Worm (Caenorhabditis elegans) whole organism, L4 larva: ENCODE results near the gene F49H6.15.

Source experiments
- F10B5.3 ChIP-seq: sonication (generic microtip); optimal IDR thresholded peaks from 2 replicates; lab custom pipeline; 2016; ENCODE audit warnings: mild to moderate bottlenecking, missing genetic modification characterization, missing compliant biosample characterization
- F44E2.7 ChIP-seq: fragments of 200-800 bp; sonication (Bioruptor generic); IDR thresholded peaks from 2 replicates; pipeline ENCODE4 v2.1.2; 2022; ENCODE audit warnings: missing genetic modification characterization, missing compliant biosample characterization
- F49E8.2 ChIP-seq: sonication (generic microtip); optimal IDR thresholded peaks from 2 replicates; lab custom pipeline; 2016; ENCODE audit warnings: missing compliant biosample characterization, mild to moderate bottlenecking, missing genetic modification characterization, borderline replicate concordance
- R02D3.7 ChIP-seq: fragments of 150-350 bp; sonication (generic microtip); optimal IDR thresholded peaks from 3 replicates; lab custom pipeline; 2014; ENCODE audit warnings: missing biosample characterization, missing genetic modification characterization
- T20F7.1 ChIP-seq: fragments of 200-800 bp; sonication (Bioruptor generic); optimal IDR thresholded peaks from 2 replicates; lab custom pipeline; 2018; ENCODE audit warnings: mild to moderate bottlenecking, missing genetic modification characterization, missing compliant biosample characterization
- T26A8.4 ChIP-seq: fragments of 200-800 bp; sonication (Bioruptor generic); IDR thresholded peaks from 2 replicates; pipeline ENCODE4 v1.3.6; 2022; ENCODE audit warnings: missing genetic modification characterization, missing compliant biosample characterization
- ZK337.2 ChIP-seq: fragments of 200-800 bp; sonication (Bioruptor generic); IDR thresholded peaks from 2 replicates; pipeline ENCODE4 v1.3.6; 2022; ENCODE audit warnings: missing genetic modification reagents, missing genetic modification characterization, missing compliant biosample characterization
- ZK546.5 ChIP-seq, 2 experiments: sonication (generic microtip); optimal IDR thresholded peaks; 2 replicates each; lab custom pipeline; 2017; ENCODE audit warnings: missing biosample characterization in 2 of 2, missing genetic modification characterization in 2 of 2
- aha-1 ChIP-seq: fragments of 150-350 bp; peaks from one replicate; lab custom pipeline; 2014; ENCODE audit warnings: missing biosample characterization, missing genetic modification characterization
- attf-4 ChIP-seq: sonication (generic microtip); optimal IDR thresholded peaks from 3 replicates; lab custom pipeline; 2017; ENCODE audit warnings: missing biosample characterization, missing genetic modification characterization
- ceh-32 ChIP-seq: sonication (generic microtip); optimal IDR thresholded peaks from 2 replicates; lab custom pipeline; 2016; ENCODE audit warnings: mild to moderate bottlenecking, missing genetic modification characterization, missing compliant biosample characterization; ENCODE audit not compliant: poor library complexity
- daf-16 ChIP-seq, 3 experiments: sonication (generic microtip); optimal IDR thresholded peaks; 2 replicates each; lab custom pipeline; 2016 to 2017; ENCODE audit warnings: missing genetic modification characterization in 3 of 3, missing genetic modification reagents in 3 of 3, mild to moderate bottlenecking in 2 of 3, missing compliant biosample characterization in 2 of 3, missing biosample characterization in 1 of 3, moderate library complexity in 1 of 3
- daf-8 ChIP-seq: fragments of 200-800 bp; sonication (Bioruptor generic); IDR thresholded peaks from 2 replicates; pipeline ENCODE4 v1.3.6; 2022; ENCODE audit warnings: missing genetic modification characterization, missing compliant biosample characterization
- dmd-6 ChIP-seq: fragments of 200-800 bp; sonication (Bioruptor generic); IDR thresholded peaks from 2 replicates; pipeline ENCODE4 v1.3.6; 2022; ENCODE audit warnings: missing genetic modification reagents, missing genetic modification characterization, missing compliant biosample characterization
- dmd-8 ChIP-seq: fragments of 200-800 bp; sonication (Bioruptor generic); IDR thresholded peaks from 2 replicates; pipeline ENCODE4 v1.3.6; 2022; ENCODE audit warnings: missing genetic modification characterization, missing compliant biosample characterization
- dpl-1 ChIP-seq: fragments of 150-350 bp; optimal IDR thresholded peaks from 2 replicates; lab custom pipeline; 2014; ENCODE audit warnings: missing biosample characterization, missing genetic modification reagents, missing genetic modification characterization
- egl-27 ChIP-seq: sonication (generic microtip); optimal IDR thresholded peaks from 3 replicates; lab custom pipeline; 2017; ENCODE audit warnings: missing biosample characterization, missing genetic modification reagents, missing genetic modification characterization
- egl-43 ChIP-seq: fragments of 200-800 bp; sonication (Bioruptor generic); IDR thresholded peaks from 2 replicates; pipeline ENCODE4 v1.3.6; 2022; ENCODE audit warnings: missing genetic modification reagents, missing genetic modification characterization, missing compliant biosample characterization
- fos-1 ChIP-seq: fragments of 150-350 bp; optimal IDR thresholded peaks from 2 replicates; lab custom pipeline; 2014; ENCODE audit warnings: missing biosample characterization, missing genetic modification characterization
- jun-1 ChIP-seq: fragments of 150-350 bp; optimal IDR thresholded peaks from 2 replicates; lab custom pipeline; 2014; ENCODE audit warnings: missing biosample characterization, missing genetic modification reagents, missing genetic modification characterization
- lin-38 ChIP-seq: fragments of 200-800 bp; sonication (Bioruptor generic); IDR thresholded peaks from 2 replicates; pipeline ENCODE4 v1.3.6; 2022; ENCODE audit warnings: missing genetic modification reagents, missing genetic modification characterization, missing compliant biosample characterization
- lin-39 ChIP-seq: fragments of 150-350 bp; optimal IDR thresholded peaks from 2 replicates; lab custom pipeline; 2014; ENCODE audit warnings: missing biosample characterization, missing genetic modification reagents, missing genetic modification characterization
- lir-3 ChIP-seq: sonication (generic microtip); optimal IDR thresholded peaks from 2 replicates; lab custom pipeline; 2016; ENCODE audit warnings: mild to moderate bottlenecking, missing genetic modification characterization, missing compliant biosample characterization
- lsy-2 ChIP-seq, 2 experiments: fragments of 150-350 bp in 1 of 2; sonication (generic microtip) in 1 of 2; optimal IDR thresholded peaks; 2 replicates each; lab custom pipeline; 2014 to 2017; ENCODE audit warnings: missing biosample characterization in 2 of 2, missing genetic modification characterization in 2 of 2
- madf-9 ChIP-seq: fragments of 200-800 bp; sonication (Bioruptor generic); conservative IDR thresholded peaks from 2 replicates; pipeline ENCODE4 v1.3.6; 2022; ENCODE audit warnings: missing genetic modification reagents, missing genetic modification characterization, missing compliant biosample characterization
- nhr-10 ChIP-seq: fragments of 150-350 bp; optimal IDR thresholded peaks from 2 replicates; lab custom pipeline; 2014; ENCODE audit warnings: missing biosample characterization, missing genetic modification characterization
- nhr-102 ChIP-seq: sonication (generic microtip); optimal IDR thresholded peaks from 2 replicates; lab custom pipeline; 2016; ENCODE audit warnings: mild to moderate bottlenecking, missing genetic modification characterization, moderate library complexity, missing compliant biosample characterization
- nhr-111 ChIP-seq: fragments of 200-800 bp; sonication (Bioruptor generic); optimal IDR thresholded peaks from 2 replicates; lab custom pipeline; 2018; ENCODE audit warnings: mild to moderate bottlenecking, missing genetic modification characterization, missing compliant biosample characterization
- nhr-25 ChIP-seq: sonication (generic microtip); optimal IDR thresholded peaks from 2 replicates; lab custom pipeline; 2017; ENCODE audit warnings: missing genetic modification characterization, mild to moderate bottlenecking, missing compliant biosample characterization, antibody characterized with exemption, moderate library complexity, borderline replicate concordance; ENCODE audit not compliant: insufficient read depth
- nhr-28 ChIP-seq: fragments of 150-350 bp; optimal IDR thresholded peaks from 2 replicates; lab custom pipeline; 2014; ENCODE audit warnings: missing biosample characterization, missing genetic modification characterization
- nhr-42 ChIP-seq: fragments of 200-800 bp; sonication (Bioruptor generic); IDR thresholded peaks from 2 replicates; pipeline ENCODE4 v1.3.6; 2022; ENCODE audit warnings: missing genetic modification characterization, missing compliant biosample characterization
- nhr-48 ChIP-seq: sonication (generic microtip); optimal IDR thresholded peaks from 2 replicates; lab custom pipeline; 2016; ENCODE audit warnings: mild to moderate bottlenecking, missing genetic modification characterization, missing compliant biosample characterization
- pha-4 ChIP-seq, 2 experiments: fragments of 150-350 bp in 1 of 2; fragments of 200-800 bp in 1 of 2; sonication (Bioruptor generic) in 1 of 2; IDR thresholded peaks in 1 of 2; optimal IDR thresholded peaks in 1 of 2; 2 replicates each; pipeline versions ENCODE4 v1.3.6 to Lab custom; 2014 to 2022; ENCODE audit warnings: missing genetic modification characterization in 2 of 2, missing genetic modification reagents in 2 of 2, missing biosample characterization in 1 of 2, missing compliant biosample characterization in 1 of 2
- rbr-2 ChIP-seq: sonication (generic microtip); optimal IDR thresholded peaks from 2 replicates; lab custom pipeline; 2016; ENCODE audit warnings: missing genotype, missing genetic modification characterization, missing compliant biosample characterization
- set-16 ChIP-seq: fragments of 200-800 bp; sonication (Bioruptor generic); IDR thresholded peaks from 2 replicates; pipeline ENCODE4 v1.3.6; 2022; ENCODE audit warnings: missing genetic modification reagents, missing genetic modification characterization, missing compliant biosample characterization
- tra-1 ChIP-seq: fragments of 200-800 bp; sonication (Bioruptor generic); IDR thresholded peaks from 2 replicates; pipeline ENCODE4 v1.3.6; 2022; ENCODE audit warnings: missing genetic modification reagents, missing genetic modification characterization, missing compliant biosample characterization
- unc-130 ChIP-seq: sonication (generic microtip); optimal IDR thresholded peaks from 2 replicates; lab custom pipeline; 2016; ENCODE audit warnings: missing genetic modification reagents, missing genetic modification characterization, missing compliant biosample characterization
- unc-62 ChIP-seq, 3 experiments: fragments of 150-350 bp in 1 of 3; sonication (generic microtip); optimal IDR thresholded peaks in 2 of 3; peaks in 1 of 3; 1 replicate in 1 of 3; 2 replicates in 2 of 3; lab custom pipeline; 2014 to 2017; ENCODE audit warnings: missing biosample characterization in 3 of 3, missing genetic modification characterization in 3 of 3, missing genetic modification reagents in 3 of 3, missing genotype in 1 of 3
- vab-7 ChIP-seq: fragments of 200-800 bp; sonication (Bioruptor generic); IDR thresholded peaks from 2 replicates; pipeline ENCODE4 v1.3.6; 2022; ENCODE audit warnings: missing genetic modification reagents, missing genetic modification characterization, missing compliant biosample characterization
- zfp-3 ChIP-seq: fragments of 200-800 bp; sonication (Bioruptor generic); conservative IDR thresholded peaks from 2 replicates; pipeline ENCODE4 v1.3.6; 2022; ENCODE audit warnings: missing genetic modification reagents, missing genetic modification characterization, missing compliant biosample characterization
- zip-11 ChIP-seq: fragments of 200-800 bp; sonication (Bioruptor generic); IDR thresholded peaks from 2 replicates; pipeline ENCODE4 v1.3.6; 2022; ENCODE audit warnings: missing genetic modification characterization, missing compliant biosample characterization

F49H6.15 gene

ce11 chrV:17026289-17026688, at the start of gene F49H6.15:
Gene F49H6.15 (minus strand): TSS chrV:17026389.
- TF ChIP-seq ceh-32 (tag; lab: Kevin White, UChicago) (no peak), zip-11 (no peak), vab-7 (no peak), fos-1 (no peak), jun-1 (no peak), ZK337.2 (no peak), set-16 (no peak), aha-1 (tag; lab: Kevin White, UChicago) (no peak)
- TF ChIP-seq, all 104 proteins: peak for 0

DNA sequence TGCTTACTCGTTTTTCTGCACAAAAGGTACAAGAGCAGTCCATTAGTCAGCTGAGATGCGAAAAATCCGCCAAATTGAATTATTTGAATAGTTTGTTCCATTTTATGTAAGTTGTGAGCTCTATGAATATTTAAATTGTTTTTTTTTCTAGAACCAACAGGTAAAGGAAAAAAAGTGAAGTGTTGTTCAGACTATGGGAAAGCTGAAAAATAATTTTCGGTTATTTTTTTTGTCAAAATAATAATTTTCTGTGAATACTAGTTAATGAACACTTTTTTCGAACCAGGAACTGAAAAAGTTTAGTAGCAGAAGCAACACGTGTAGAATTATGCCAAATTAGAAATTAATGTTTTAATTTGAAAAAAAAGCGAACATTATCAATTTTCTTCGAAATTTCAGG, 49.7 kb upstream of the F49H6.15 start, which contains the start of gene str-125:
str-125 (minus strand) TSS at position 101 of the 400 bp plus-strand sequence.
- TF ChIP-seq F44E2.7 (GFP tag; lab: Robert Waterston, UW) (no peak), zip-11 (no peak), nhr-42 (GFP tag; lab: Robert Waterston, UW) (no peak), nhr-48 (tag; lab: Kevin White, UChicago) (no peak), ZK546.5 (tag; optimal IDR thresholded peaks at IDR 0.05; lab: Kevin White, UChicago) (no peak), nhr-28 (tag; lab: Kevin White, UChicago) (no peak), aha-1 (tag; lab: Kevin White, UChicago) (no peak), daf-16 (GFP tag; optimal IDR thresholded peaks at IDR 0.05; lab: Kevin White, UChicago) (no peak), daf-16 (tag; optimal IDR thresholded peaks at IDR 0.05; lab: Kevin White, UChicago) (no peak), rbr-2 (tag; lab: Kevin White, UChicago) (no peak), egl-43 (GFP tag; lab: Robert Waterston, UW) (no peak), nhr-102 (tag; lab: Kevin White, UChicago) (no peak), lir-3 (tag; lab: Kevin White, UChicago) (no peak)

DNA sequence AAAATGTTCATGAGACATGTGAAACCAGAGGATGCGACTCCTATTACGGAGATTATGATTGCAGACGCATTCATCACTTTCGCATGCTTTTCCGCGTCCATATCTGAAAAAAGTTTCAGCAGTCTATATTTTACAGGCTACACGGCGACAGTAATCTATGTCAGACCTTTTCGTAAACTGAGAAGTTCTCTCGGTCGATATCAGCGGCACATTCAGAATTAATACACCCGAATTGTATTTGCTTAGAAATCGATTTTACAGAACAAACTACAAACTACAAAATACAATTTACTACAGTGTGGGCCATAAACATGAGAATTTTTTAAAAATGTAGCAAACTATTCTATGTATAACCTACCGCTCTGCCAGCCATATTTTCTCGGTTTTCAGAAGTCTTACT, 45.4 kb upstream of the F49H6.15 start, which contains the start of gene srbc-14:
srbc-14 (minus strand) TSS at position 101 of the 400 bp plus-strand sequence.
- no peak for TF ChIP-seq egl-43 (GFP tag; lab: Robert Waterston, UW)
- no peak for TF ChIP-seq zip-11
- no peak for TF ChIP-seq daf-8 (GFP tag; lab: Robert Waterston, UW)
- TF ChIP-seq R02D3.7 (tag; lab: Kevin White, UChicago): no peak
- TF ChIP-seq nhr-111 (GFP tag; lab: Kevin White, UChicago): no peak
- TF ChIP-seq attf-4: no peak
- no peak for TF ChIP-seq unc-62 (GFP tag; optimal IDR thresholded peaks at IDR 0.05 in 1 of 2; lab: Kevin White, UChicago)
- TF ChIP-seq unc-62 (tag; optimal IDR thresholded peaks at IDR 0.05; lab: Kevin White, UChicago): no peak
- TF ChIP-seq T20F7.1 (GFP tag; lab: Kevin White, UChicago): no peak
- no peak for TF ChIP-seq nhr-10
- TF ChIP-seq dmd-6 (GFP tag; lab: Robert Waterston, UW): no peak
- no peak for TF ChIP-seq ZK546.5 (tag; optimal IDR thresholded peaks at IDR 0.05; lab: Kevin White, UChicago)
- TF ChIP-seq egl-27: no peak

DNA sequence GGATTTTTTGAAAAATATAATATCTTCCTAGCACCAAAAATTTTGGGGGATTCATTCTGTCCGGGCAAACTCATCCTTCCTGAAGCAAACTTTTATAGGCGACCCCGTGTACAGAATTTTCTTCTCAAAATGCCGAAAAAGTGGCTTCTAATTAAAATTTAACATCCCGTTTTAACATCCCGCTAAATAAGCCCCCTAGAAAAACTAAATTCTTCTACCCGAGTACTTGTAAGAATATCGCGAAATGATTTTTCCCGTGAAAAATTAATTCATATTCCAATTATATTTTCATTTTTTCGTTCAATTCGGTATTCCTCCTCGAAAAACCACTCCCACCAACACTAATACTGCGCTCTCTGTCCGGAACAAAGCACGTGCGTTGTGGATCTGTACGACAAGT, 42.6 kb upstream of the F49H6.15 start, which contains the start of gene T05E12.8:
T05E12.8 (plus strand) TSS at position 301 of the 400 bp plus-strand sequence.
- TF ChIP-seq F49E8.2 (no peak), T26A8.4 (GFP tag; lab: Robert Waterston, UW) (no peak), madf-9 (GFP tag; lab: Robert Waterston, UW) (no peak), lir-3 (tag; lab: Kevin White, UChicago) (no peak), dmd-8 (GFP tag; lab: Robert Waterston, UW) (no peak), fos-1 (no peak), zfp-3 (no peak), set-16 (no peak), dpl-1 (GFP tag; lab: Kevin White, UChicago) (no peak), daf-16 (GFP tag; optimal IDR thresholded peaks at IDR 0.05; lab: Kevin White, UChicago) (no peak), daf-16 (tag; optimal IDR thresholded peaks at IDR 0.05; lab: Kevin White, UChicago) (no peak), lsy-2 (tag; optimal IDR thresholded peaks at IDR 0.05; lab: Kevin White, UChicago) (no peak), lin-38 (no peak), pha-4 (GFP tag; IDR thresholded peaks at IDR 0.05; lab: Robert Waterston, UW) (no peak), pha-4 (tag; optimal IDR thresholded peaks at IDR 0.05; lab: Kevin White, UChicago) (no peak), jun-1 (no peak), F10B5.3 (tag; lab: Kevin White, UChicago) (no peak), unc-130 (GFP tag; lab: Kevin White, UChicago) (no peak), nhr-25 (no peak), tra-1 (GFP tag; lab: Robert Waterston, UW) (no peak), lin-39 (tag; lab: Kevin White, UChicago) (no peak)
- TF ChIP-seq, all 104 proteins: peak for 0
